Worm (Caenorhabditis elegans): ENCODE measurements around the gene Y69A2AR.1.

DNA sequence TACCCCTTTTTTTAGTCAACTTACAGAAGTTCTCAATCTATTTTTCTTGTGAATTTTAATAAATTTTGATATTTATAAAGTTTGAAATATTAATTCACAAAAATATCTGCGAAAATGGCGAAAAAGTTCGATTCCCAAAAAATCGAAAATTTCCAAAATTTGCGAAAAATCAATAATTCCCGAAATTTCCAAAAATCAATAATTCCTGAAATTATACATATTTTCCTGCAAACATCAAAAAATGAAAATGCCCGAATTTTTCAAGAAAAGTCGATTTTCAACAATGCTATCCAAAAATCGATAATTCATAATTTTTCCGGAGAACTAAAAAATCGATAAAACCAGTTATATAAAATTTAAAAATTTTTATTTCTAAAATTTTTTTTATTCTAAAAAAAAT lies 16.8 kb upstream of the Y69A2AR.1 start:
- TF ChIP-seq unc-62 (GFP tag; optimal IDR thresholded peaks at IDR 0.05) (no peak), hmg-1.2 (GFP tag; IDR thresholded peaks at IDR 0.05) (no peak), pha-4 (tag; optimal IDR thresholded peaks at IDR 0.05) (no peak), chd-7 (tag; optimal IDR thresholded peaks at IDR 0.05) (no peak), lsy-27 (tag; optimal IDR thresholded peaks at IDR 0.05; ENCODE audit: borderline replicate concordance, insufficient read depth) (no peak), ceh-27 (GFP tag; optimal IDR thresholded peaks at IDR 0.05) (no peak), cebp-1 (GFP tag; IDR thresholded peaks at IDR 0.05) (no peak), cebp-1 (tag; optimal IDR thresholded peaks at IDR 0.05) (no peak), snpc-4 (GFP tag; optimal IDR thresholded peaks at IDR 0.05) (no peak), snpc-4 (tag; optimal IDR thresholded peaks at IDR 0.05) (no peak)

Measured in whole organism, young adult.